Fruit fly (Drosophila melanogaster) Kc167 (cell line): ENCODE results near the gene Ugt36F1.

Experiments used
- Sin3A ChIP-seq: fragments of >200 bp; optimal IDR thresholded peaks from 2 replicates; lab custom pipeline; 2018; ENCODE audit warnings: missing external identifiers
- h ChIP-seq: fragments of >200 bp; optimal IDR thresholded peaks from 3 replicates; lab custom pipeline; 2018; ENCODE audit warnings: missing external identifiers
- psq ChIP-seq: fragments of >200 bp; optimal IDR thresholded peaks from 2 replicates; lab custom pipeline; 2017; ENCODE audit warnings: missing external identifiers
- ttk ChIP-seq: sonication (Bioruptor generic); optimal IDR thresholded peaks from 2 replicates; lab custom pipeline; 2017; ENCODE audit warnings: missing external identifiers

- TF ChIP-seq h (lab: Kevin White, UChicago) (no peak), ttk (lab: Kevin White, UChicago) (no peak), psq (lab: Kevin White, UChicago) (no peak), Sin3A (lab: Kevin White, UChicago) (no peak)
These were observed 4.0 kb upstream of the Ugt36F1 start for dm6 chr2L:18815194-18815593.
